Fruit fly (Drosophila melanogaster) S2 (cell line): Measurements from ENCODE around the gene Det.

Source experiments
- CG8478 ChIP-seq: fragments of >200 bp; optimal IDR thresholded peaks from 2 replicates; lab custom pipeline; 2018
- CTCF ChIP-seq, 2 experiments: fragments of >200 bp; optimal IDR thresholded peaks; 2 replicates each; lab custom pipeline; 2018

- no peak for TF ChIP-seq CG8478 (lab: Kevin White, UChicago)
- TF ChIP-seq CTCF (optimal IDR thresholded peaks at IDR 0.05; lab: Kevin White, UChicago): no peak
Observed at dm6 chr3R:17130326-17130725, 19.1 kb upstream of the Det start, which contains the start of gene CG17475.
